Fruit fly (Drosophila melanogaster): ENCODE measurements around the gene brk.

The brk gene

dm6 chrX:7307478-7308200 is at the start of gene brk:
Gene brk, plus strand, starts transcription at chrX:7307939.
- TF ChIP-seq dmrt93B (GFP tag; optimal IDR thresholded peaks at IDR 0.05) = no peak
- peak; percentile 25 for TF ChIP-seq tai (GFP tag; optimal IDR thresholded peaks at IDR 0.05)
- peak; percentile 91 to 92 for TF ChIP-seq dl (GFP tag; optimal IDR thresholded peaks at IDR 0.05; ENCODE audit: insufficient read depth in 1 of 2, partially characterized antibody in 2 of 2)
- TF ChIP-seq pan (optimal IDR thresholded peaks at IDR 0.05) = no peak
- no peak for TF ChIP-seq dsf (GFP tag; optimal IDR thresholded peaks at IDR 0.05; ENCODE audit: borderline replicate concordance)
- no peak for TF ChIP-seq br (GFP tag; optimal IDR thresholded peaks at IDR 0.05)
- peak; percentile 28 for TF ChIP-seq psq (GFP tag; optimal IDR thresholded peaks at IDR 0.05)
- peak; percentile 46 for TF ChIP-seq woc (GFP tag; optimal IDR thresholded peaks at IDR 0.05)
- TF ChIP-seq brk (GFP tag; optimal IDR thresholded peaks at IDR 0.05) = no peak
- TF ChIP-seq rgr (GFP tag; optimal IDR thresholded peaks at IDR 0.05) = no peak
- peak; percentile 43 for TF ChIP-seq N (GFP tag; optimal IDR thresholded peaks at IDR 0.05)
- peak; percentile 71 for TF ChIP-seq Hr83 (GFP tag; optimal IDR thresholded peaks at IDR 0.05; ENCODE audit: poor library complexity, severe bottlenecking)
- TF ChIP-seq Hr78 (GFP tag; optimal IDR thresholded peaks at IDR 0.05) = no peak
- TF ChIP-seq Abd-B (GFP tag; optimal IDR thresholded peaks at IDR 0.05) = peak; percentile 43
- TF ChIP-seq Hnf4 (GFP tag; optimal IDR thresholded peaks at IDR 0.05) = peak; percentile 45
- no peak for TF ChIP-seq CrebA (GFP tag; optimal IDR thresholded peaks at IDR 0.05; ENCODE audit: borderline replicate concordance)
- peak; percentile 94 for TF ChIP-seq Dif (GFP tag; optimal IDR thresholded peaks at IDR 0.05; ENCODE audit: partially characterized antibody)
- no peak for TF ChIP-seq Jra (GFP tag; optimal IDR thresholded peaks at IDR 0.05)
- TF ChIP-seq GATAd (GFP tag; optimal IDR thresholded peaks at IDR 0.05) = no peak
- TF ChIP-seq fru (GFP tag; optimal IDR thresholded peaks at IDR 0.05) = peak; percentile 33
- no peak for TF ChIP-seq usp (GFP tag; optimal IDR thresholded peaks at IDR 0.05)
- peak; percentile 11 for TF ChIP-seq Rel (GFP tag; optimal IDR thresholded peaks at IDR 0.05)
- TF ChIP-seq Rel (tag; optimal IDR thresholded peaks at IDR 0.05) = peak; percentile 39
- peak in 1 of 2 experiments; percentile 17 for TF ChIP-seq foxo (GFP tag; optimal IDR thresholded peaks at IDR 0.05)
- TF ChIP-seq jim (GFP tag; optimal IDR thresholded peaks at IDR 0.05) = no peak
- no peak for TF ChIP-seq Dfd (GFP tag; optimal IDR thresholded peaks at IDR 0.05)
- no peak for TF ChIP-seq sv (GFP tag; optimal IDR thresholded peaks at IDR 0.05)
- no peak for TF ChIP-seq HLH106 (tag; optimal IDR thresholded peaks at IDR 0.05)
- TF ChIP-seq CG9705 (GFP tag; optimal IDR thresholded peaks at IDR 0.05) = no peak
- TF ChIP-seq OdsH (GFP tag; optimal IDR thresholded peaks at IDR 0.05) = no peak
- TF ChIP-seq Sp1 (GFP tag; optimal IDR thresholded peaks at IDR 0.05) = no peak
- TF ChIP-seq CG32264 (GFP tag; optimal IDR thresholded peaks at IDR 0.05) = no peak
- TF ChIP-seq h (GFP tag; optimal IDR thresholded peaks at IDR 0.05) = peak; percentile 70
- peak; percentile 88 for TF ChIP-seq Vsx2 (GFP tag; optimal IDR thresholded peaks at IDR 0.05; ENCODE audit: partially characterized antibody)

- TF ChIP-seq Myc (optimal IDR thresholded peaks at IDR 0.05) (no peak), Dfd (GFP tag; optimal IDR thresholded peaks at IDR 0.05) (no peak), Sp1 (GFP tag; optimal IDR thresholded peaks at IDR 0.05) (no peak), OdsH (GFP tag; optimal IDR thresholded peaks at IDR 0.05) (no peak), dsf (GFP tag; optimal IDR thresholded peaks at IDR 0.05; ENCODE audit: borderline replicate concordance) (no peak), jim (GFP tag; optimal IDR thresholded peaks at IDR 0.05) (no peak), CrebA (GFP tag; optimal IDR thresholded peaks at IDR 0.05; ENCODE audit: borderline replicate concordance) (no peak), tai (GFP tag; optimal IDR thresholded peaks at IDR 0.05) (no peak), lola (GFP tag; optimal IDR thresholded peaks at IDR 0.05) (no peak), Mio (GFP tag; optimal IDR thresholded peaks at IDR 0.05) (no peak), Jra (GFP tag; optimal IDR thresholded peaks at IDR 0.05) (no peak), CG32264 (GFP tag; optimal IDR thresholded peaks at IDR 0.05) (no peak), Rel (GFP tag; optimal IDR thresholded peaks at IDR 0.05) (no peak), Rel (tag; optimal IDR thresholded peaks at IDR 0.05) (no peak), h (GFP tag; optimal IDR thresholded peaks at IDR 0.05) (no peak), Dif (GFP tag; optimal IDR thresholded peaks at IDR 0.05; ENCODE audit: partially characterized antibody) (no peak), Hnf4 (GFP tag; optimal IDR thresholded peaks at IDR 0.05) (no peak), psq (GFP tag; optimal IDR thresholded peaks at IDR 0.05) (no peak), ey (GFP tag; optimal IDR thresholded peaks at IDR 0.05) (no peak), foxo (GFP tag; optimal IDR thresholded peaks at IDR 0.05) (no peak)
Measured at dm6 chrX:7266604-7267003, 41.1 kb upstream of the brk start, which contains the start of gene CG1958. Gene CG1958, plus strand, starts transcription at chrX:7266904.

Measured in whole organism, wandering third instar larva.